Fruit fly (Drosophila melanogaster) whole organism: ENCODE results near the gene CG8668.

ENCODE experiments used
- CG8478 ChIP-seq: fragments of >200 bp; optimal IDR thresholded peaks from 2 replicates; lab custom pipeline; 2018; ENCODE audit warnings: inconsistent platforms
- Dll ChIP-seq: fragments of >200 bp; optimal IDR thresholded peaks from 2 replicates; lab custom pipeline; 2017
- EcR ChIP-seq, 2 experiments: fragments of >200 bp; optimal IDR thresholded peaks; 2 replicates each; lab custom pipeline; 2017; ENCODE audit warnings: missing biosample characterization in 2 of 2, missing genetic modification characterization in 2 of 2, missing genetic modification reagents in 2 of 2
- pan ChIP-seq: fragments of >200 bp; optimal IDR thresholded peaks from 2 replicates; lab custom pipeline; 2017
- psq ChIP-seq: fragments of >200 bp; optimal IDR thresholded peaks from 2 replicates; lab custom pipeline; 2017
- usp ChIP-seq: fragments of >200 bp; optimal IDR thresholded peaks from 2 replicates; lab custom pipeline; 2017; ENCODE audit warnings: missing biosample characterization, missing genetic modification characterization, mixed read lengths

CG8668 gene

dm6 chr2L:8100489-8101352 is 26.1 kb upstream of the CG8668 start:
- no peak for TF ChIP-seq CG8478 (lab: Kevin White, UChicago)
- TF ChIP-seq EcR (GFP tag; optimal IDR thresholded peaks at IDR 0.05; lab: Kevin White, UChicago) = no peak
- TF ChIP-seq usp = no peak
- TF ChIP-seq Dll (lab: Kevin White, UChicago) = no peak
- no peak for TF ChIP-seq psq
- TF ChIP-seq pan = no peak

dm6 chr2L:8103073-8103472 is 23.7 kb upstream of the CG8668 start:
- TF ChIP-seq usp (no peak), pan (peak; percentile 46)

- TF ChIP-seq CG8478 (lab: Kevin White, UChicago) (peak; percentile 49), pan (no peak)
These were observed 22.7 kb upstream of the CG8668 start for dm6 chr2L:8104094-8104493.

dm6 chr2L:8104706-8105105 is 22.1 kb upstream of the CG8668 start:
- TF ChIP-seq Dll (lab: Kevin White, UChicago) = no peak
- no peak for TF ChIP-seq CG8478 (lab: Kevin White, UChicago)
- TF ChIP-seq usp = no peak
- TF ChIP-seq EcR (GFP tag; optimal IDR thresholded peaks at IDR 0.05; lab: Kevin White, UChicago) = no peak
- TF ChIP-seq psq = no peak
- TF ChIP-seq pan = no peak

DNA sequence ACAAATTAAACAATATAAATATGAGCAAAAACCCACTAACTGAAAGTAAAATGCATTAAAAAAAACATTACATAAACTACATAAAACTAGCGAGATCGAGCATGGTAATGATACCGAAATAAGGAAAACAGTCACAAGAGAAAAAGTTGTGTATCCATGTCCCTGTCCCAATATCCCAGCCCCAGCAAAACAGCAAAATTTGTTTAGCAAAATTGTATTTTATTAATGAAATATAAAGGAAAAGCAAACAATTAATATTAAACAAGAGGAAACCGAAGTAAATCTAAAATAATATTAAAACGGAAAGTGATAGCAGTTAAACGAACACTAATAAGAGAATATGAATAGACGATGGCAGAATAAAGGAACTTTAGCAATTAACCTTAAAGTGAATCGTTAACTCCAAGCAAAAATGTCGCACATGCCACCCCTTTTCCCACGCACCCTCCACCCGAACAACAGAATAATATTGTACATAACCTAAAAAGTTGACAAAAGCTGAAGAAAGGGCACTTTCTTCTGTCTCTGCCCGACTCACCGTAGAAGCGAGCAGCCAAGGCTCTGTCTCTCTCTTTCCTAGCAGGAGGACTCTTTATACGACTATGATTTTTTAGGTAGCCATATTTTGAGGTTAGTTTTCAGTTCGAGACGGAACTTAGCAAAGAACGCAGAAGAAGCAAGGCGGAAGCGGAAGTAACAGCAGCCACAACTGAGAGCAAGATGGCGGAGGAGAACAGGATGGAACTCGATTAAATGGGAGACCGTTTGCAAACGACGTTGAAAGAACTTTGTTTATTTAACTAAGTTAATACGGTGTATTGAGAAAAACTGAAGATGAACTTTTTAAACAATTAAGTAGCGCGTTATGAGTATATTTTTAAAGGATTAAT is 16.0 kb upstream of the CG8668 start:
- TF ChIP-seq EcR (GFP tag; optimal IDR thresholded peaks at IDR 0.05; lab: Kevin White, UChicago) = no peak
- TF ChIP-seq psq = no peak
- TF ChIP-seq Dll (lab: Kevin White, UChicago) = no peak
- TF ChIP-seq CG8478 (lab: Kevin White, UChicago) = no peak
- no peak for TF ChIP-seq usp
- TF ChIP-seq pan = no peak

DNA sequence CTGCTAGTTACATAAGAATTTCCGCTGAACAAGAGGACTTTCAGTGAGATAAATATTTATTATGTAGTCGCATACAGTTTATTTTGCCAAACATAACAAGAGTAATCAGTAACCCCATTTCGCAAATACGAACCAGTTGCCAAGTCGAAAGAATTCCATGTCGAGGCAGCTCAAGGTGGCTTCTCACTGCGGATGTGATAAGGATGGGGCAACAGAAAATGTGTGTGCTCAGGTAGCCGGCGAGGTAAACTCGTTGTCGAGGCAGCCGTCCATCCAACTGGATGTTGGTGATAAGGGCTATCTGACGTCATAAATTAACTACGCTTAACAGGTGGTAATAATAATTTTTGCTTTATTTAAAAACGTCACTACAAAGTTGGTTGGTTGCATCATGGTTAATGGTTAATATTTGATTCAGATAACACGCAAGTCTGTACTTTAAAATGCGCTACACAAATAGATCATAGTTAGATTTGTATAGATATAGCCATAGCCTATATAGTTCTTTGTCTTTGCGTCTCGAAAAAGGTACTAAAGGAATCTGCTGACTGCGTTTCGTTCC is 10.1 kb upstream of the CG8668 start:
- no peak for TF ChIP-seq psq

- TF ChIP-seq Dll (lab: Kevin White, UChicago) (no peak), usp (no peak), pan (no peak), psq (no peak), CG8478 (lab: Kevin White, UChicago) (no peak), EcR (GFP tag; optimal IDR thresholded peaks at IDR 0.05; lab: Kevin White, UChicago) (no peak)
These were observed 3.0 kb upstream of the CG8668 start, which contains the start of the genes mon2 and CG8673 for dm6 chr2L:8123711-8124379. Gene mon2 (minus strand): TSS chr2L:8124010. Gene CG8673 (plus strand): TSS chr2L:8124329.

DNA sequence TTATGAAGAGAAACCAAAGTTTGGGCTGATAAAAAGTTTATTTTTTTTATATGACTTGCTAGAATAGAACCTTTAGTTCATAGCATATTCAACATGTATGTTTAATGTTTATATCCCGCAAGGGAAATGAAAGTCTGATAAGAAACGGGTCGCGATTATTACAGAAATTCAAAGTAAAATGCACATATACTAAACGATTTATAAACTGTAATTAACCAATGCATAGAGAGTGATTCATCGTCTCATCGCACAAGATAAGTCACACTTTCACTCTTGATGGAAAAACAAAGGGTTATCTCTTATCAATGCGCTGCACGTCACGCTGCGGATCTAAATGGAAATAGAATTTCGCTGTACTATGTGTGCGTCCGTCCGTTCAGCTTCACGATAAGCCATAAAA is 2.1 kb downstream of the CG8668 start:
- TF ChIP-seq EcR (GFP tag; optimal IDR thresholded peaks at IDR 0.05; lab: Kevin White, UChicago) (no peak), pan (no peak), CG8478 (lab: Kevin White, UChicago) (no peak), usp (no peak), Dll (lab: Kevin White, UChicago) (no peak)

DNA sequence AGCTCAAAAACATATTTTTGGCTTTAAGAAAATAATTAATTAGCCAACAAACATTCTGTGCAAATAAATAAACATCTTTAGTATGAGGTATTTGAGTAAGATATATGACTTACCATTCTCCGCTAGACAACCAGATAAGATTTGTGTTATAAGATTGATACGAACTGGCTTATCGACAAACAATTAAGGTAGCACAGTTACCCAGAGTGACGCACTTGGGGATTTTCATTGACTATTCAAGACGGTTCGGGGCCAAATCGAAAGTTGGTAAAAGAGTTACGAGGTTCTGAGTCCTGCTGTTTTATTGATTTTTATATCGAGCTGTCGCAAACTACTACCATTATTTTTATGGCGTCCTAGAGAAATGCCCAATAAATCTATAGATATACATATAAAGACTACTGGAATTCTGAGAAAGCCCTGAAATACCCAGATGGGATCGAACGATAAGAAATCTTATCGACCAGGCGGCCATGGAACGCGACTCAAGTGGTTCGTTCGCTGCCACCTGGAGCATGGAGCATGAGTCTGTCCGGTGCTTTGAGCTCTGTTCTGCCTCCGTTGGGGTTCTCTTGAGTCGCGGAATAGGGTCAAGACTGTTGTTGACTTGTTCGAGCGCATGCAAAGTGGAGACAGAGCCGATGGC is 3.3 kb downstream of the CG8668 start:
- TF ChIP-seq usp = no peak

DNA sequence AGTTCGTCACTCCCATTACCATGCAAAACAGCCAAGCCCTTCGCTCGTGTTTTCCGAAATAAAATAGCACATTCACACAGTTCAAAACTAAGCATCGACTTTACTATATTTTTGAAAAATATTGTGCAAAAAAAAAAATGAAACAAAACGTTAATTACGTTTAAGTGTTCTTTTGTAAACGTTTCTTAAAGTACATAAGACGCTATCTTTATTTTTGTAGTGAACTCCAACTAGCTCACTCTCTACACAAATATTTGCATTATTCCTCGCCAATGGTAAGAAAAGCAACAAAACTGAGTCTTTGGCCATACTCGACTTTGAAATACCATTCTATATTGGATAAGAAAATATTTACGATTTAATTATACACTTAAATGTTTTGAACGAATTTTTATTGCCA is 3.9 kb downstream of the CG8668 start:
- no peak for TF ChIP-seq usp

DNA sequence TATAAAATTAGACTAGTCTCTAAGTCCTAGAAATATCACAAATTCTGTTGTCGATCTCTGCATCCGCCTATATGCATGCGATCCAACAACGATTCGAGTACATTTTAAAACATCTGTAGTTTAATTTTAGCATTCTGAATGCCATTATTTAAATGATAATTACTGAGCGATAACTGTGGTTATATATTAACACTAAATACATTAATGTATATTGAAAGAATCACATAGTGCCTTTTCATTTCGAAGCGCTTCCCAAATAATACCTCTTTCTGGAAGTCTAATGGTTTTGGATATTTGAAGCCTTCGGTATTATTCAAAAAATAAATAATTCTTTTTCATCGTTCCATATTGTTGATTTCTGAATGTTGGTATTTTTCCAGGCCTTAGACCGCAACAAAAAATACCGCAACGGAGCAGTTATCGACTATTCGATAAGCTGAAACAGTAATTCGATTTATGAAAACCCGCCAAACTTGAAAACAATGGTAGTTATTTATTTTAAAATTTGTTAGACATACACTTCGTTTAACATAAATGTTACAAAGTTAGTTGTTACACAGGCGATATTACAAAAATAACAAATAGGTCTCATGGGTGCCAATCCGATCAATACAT is 7.1 kb downstream of the CG8668 start:
- TF ChIP-seq Dll (lab: Kevin White, UChicago) (no peak), pan (no peak), CG8478 (lab: Kevin White, UChicago) (no peak), psq (no peak), usp (no peak), EcR (GFP tag; optimal IDR thresholded peaks at IDR 0.05; lab: Kevin White, UChicago) (no peak)

DNA sequence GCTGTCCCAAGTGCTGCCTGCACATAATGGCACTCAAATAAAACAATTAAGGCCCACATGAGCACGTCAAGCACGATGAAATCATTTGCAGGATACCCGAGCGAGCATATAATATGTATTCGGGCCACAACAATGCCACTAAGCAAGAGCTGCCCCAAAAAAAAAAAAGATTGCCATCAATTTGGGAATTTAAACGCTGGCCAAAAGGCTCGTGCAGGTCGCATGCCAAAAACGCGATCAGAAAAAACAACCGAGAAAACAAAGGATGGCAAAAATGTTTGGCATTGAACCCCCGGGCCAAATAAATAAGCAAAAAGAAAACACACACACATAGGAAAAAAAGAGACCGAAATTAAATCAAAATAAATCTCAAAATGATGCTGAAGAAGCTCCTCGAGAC is 16.0 kb downstream of the CG8668 start:
- TF ChIP-seq CG8478 (lab: Kevin White, UChicago) = no peak
- no peak for TF ChIP-seq usp
- no peak for TF ChIP-seq Dll (lab: Kevin White, UChicago)
- TF ChIP-seq pan = no peak
- no peak for TF ChIP-seq psq
- TF ChIP-seq EcR (GFP tag; optimal IDR thresholded peaks at IDR 0.05; lab: Kevin White, UChicago) = no peak
